Worm (Caenorhabditis elegans): Measurements from ENCODE around the gene cyn-6.

DNA sequence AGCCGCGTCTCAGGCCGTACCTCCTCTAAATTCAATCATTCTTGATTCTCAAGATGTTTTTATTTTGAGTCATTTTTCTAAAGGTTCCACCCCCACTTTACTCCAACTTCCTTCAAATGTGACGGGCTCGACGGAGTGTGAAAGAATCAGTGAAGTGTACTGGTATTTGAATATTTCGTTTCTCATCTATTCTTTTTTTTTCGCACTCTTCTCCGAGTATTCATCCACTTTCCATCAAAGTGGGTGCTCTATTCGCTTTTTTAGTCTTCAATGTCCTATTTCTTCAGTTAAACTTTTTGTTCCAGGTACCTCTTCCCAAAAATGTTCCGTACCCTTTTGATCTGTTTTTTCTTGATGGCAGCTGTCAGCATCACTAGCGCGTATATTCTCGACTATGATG, 11.7 kb upstream of the cyn-6 start, which contains the start of gene nlp-52:
- TF ChIP-seq ztf-6 (GFP tag; IDR thresholded peaks at IDR 0.05) (no peak), K12H6.12 (tag; optimal IDR thresholded peaks at IDR 0.05) (no peak), ceh-79 (tag; optimal IDR thresholded peaks at IDR 0.05) (no peak)
